ENCODE assay signal across 1 fruit fly cellular context in genomic region chrX:3774277-3774676, dm6.
TF ChIP-seq lines count a peak whose summit lies in the region.

No protein-coding gene starts in this region.

TF ChIP-seq in whole organism, embryonic, 481 proteins besides CTCF, POLR2A, EP300 and RAD21 (continued from another document):
- TF ChIP-seq CG17359 (tag; optimal IDR thresholded peaks at IDR 0.05; lab: Kevin White, UChicago) (peak; percentile 89), dati (GFP tag; IDR thresholded peaks at IDR 0.05; lab: Robert Waterston, UW) (peak; percentile 43; the same call in 1 of the 2 replicates), CG33557 (GFP tag; optimal IDR thresholded peaks at IDR 0.05; lab: Kevin White, UChicago) (peak; percentile 15), Hr78 (GFP tag; optimal IDR thresholded peaks at IDR 0.05; lab: Kevin White, UChicago) (peak in 1 of 2 experiments; percentile 1), salm (tag; optimal IDR thresholded peaks at IDR 0.05; lab: Kevin White, UChicago) (peak; percentile 68), Camta (GFP tag; optimal IDR thresholded peaks at IDR 0.05; lab: Kevin White, UChicago) (peak; percentile 86), CG9437 (GFP tag; optimal IDR thresholded peaks at IDR 0.05; lab: Kevin White, UChicago) (peak; percentile 79), E2f2 (GFP tag; IDR thresholded peaks at IDR 0.05; lab: Robert Waterston, UW) (peak; percentile 71), E2f1 (GFP tag; IDR thresholded peaks at IDR 0.05; lab: Robert Waterston, UW) (peak; percentile 90), CG2678 (tag; optimal IDR thresholded peaks at IDR 0.05; lab: Kevin White, UChicago) (peak; percentile 97), sd (tag; optimal IDR thresholded peaks at IDR 0.05; lab: Kevin White, UChicago) (peak; percentile 83), ab (GFP tag; optimal IDR thresholded peaks at IDR 0.05; lab: Kevin White, UChicago) (no peak), CG4617 (GFP tag; optimal IDR thresholded peaks at IDR 0.05; lab: Kevin White, UChicago; ENCODE audit: borderline replicate concordance) (peak; percentile 57), CG12659 (GFP tag; optimal IDR thresholded peaks at IDR 0.05; lab: Kevin White, UChicago) (peak; percentile 94), CG17328 (GFP tag; IDR thresholded peaks at IDR 0.05; lab: Robert Waterston, UW) (peak; percentile 83), seq (GFP tag; IDR thresholded peaks at IDR 0.05; lab: Robert Waterston, UW) (peak; percentile 93), Sox102F (GFP tag; optimal IDR thresholded peaks at IDR 0.05; lab: Kevin White, UChicago) (peak; percentile 92), CG1233 (GFP tag; optimal IDR thresholded peaks at IDR 0.05; lab: Kevin White, UChicago) (peak; percentile 87), Spps (tag; optimal IDR thresholded peaks at IDR 0.05; lab: Kevin White, UChicago) (peak; percentile 41), Mad (GFP tag; optimal IDR thresholded peaks at IDR 0.05; lab: Kevin White, UChicago) (peak; percentile 62), CG12155 (GFP tag; optimal IDR thresholded peaks at IDR 0.05; lab: Kevin White, UChicago) (peak; percentile 92), sna (GFP tag; IDR thresholded peaks at IDR 0.05; lab: Robert Waterston, UW; ENCODE audit: partially characterized antibody) (no peak), p53 (GFP tag; optimal IDR thresholded peaks at IDR 0.05; lab: Kevin White, UChicago) (peak; percentile 65), NC2β (GFP tag; optimal IDR thresholded peaks at IDR 0.05; lab: Kevin White, UChicago) (peak; percentile 81), zen2 (GFP tag; IDR thresholded peaks at IDR 0.05; lab: Robert Waterston, UW; ENCODE audit: partially characterized antibody) (no peak), CG8089 (GFP tag; optimal IDR thresholded peaks at IDR 0.05; lab: Kevin White, UChicago) (peak; percentile 65), CG10321 (GFP tag; IDR thresholded peaks at IDR 0.05; lab: Robert Waterston, UW) (peak; percentile 71), inv (GFP tag; IDR thresholded peaks at IDR 0.05; lab: Robert Waterston, UW; ENCODE audit: partially characterized antibody) (no peak), otp (GFP tag; IDR thresholded peaks at IDR 0.05; lab: Robert Waterston, UW) (peak; percentile 83), Mes4 (GFP tag; optimal IDR thresholded peaks at IDR 0.05; lab: Kevin White, UChicago) (peak; percentile 69), CG34376 (GFP tag; optimal IDR thresholded peaks at IDR 0.05; lab: Kevin White, UChicago) (peak; percentile 85), Elba2 (GFP tag; optimal IDR thresholded peaks at IDR 0.05; lab: Kevin White, UChicago) (peak; percentile 46), Awh (GFP tag; IDR thresholded peaks at IDR 0.05; lab: Robert Waterston, UW) (peak; percentile 84), hb (GFP tag; IDR thresholded peaks at IDR 0.05; lab: Robert Waterston, UW; ENCODE audit: partially characterized antibody) (no peak)
